Fruit fly (Drosophila melanogaster): ENCODE measurements around the gene Ada.

DNA sequence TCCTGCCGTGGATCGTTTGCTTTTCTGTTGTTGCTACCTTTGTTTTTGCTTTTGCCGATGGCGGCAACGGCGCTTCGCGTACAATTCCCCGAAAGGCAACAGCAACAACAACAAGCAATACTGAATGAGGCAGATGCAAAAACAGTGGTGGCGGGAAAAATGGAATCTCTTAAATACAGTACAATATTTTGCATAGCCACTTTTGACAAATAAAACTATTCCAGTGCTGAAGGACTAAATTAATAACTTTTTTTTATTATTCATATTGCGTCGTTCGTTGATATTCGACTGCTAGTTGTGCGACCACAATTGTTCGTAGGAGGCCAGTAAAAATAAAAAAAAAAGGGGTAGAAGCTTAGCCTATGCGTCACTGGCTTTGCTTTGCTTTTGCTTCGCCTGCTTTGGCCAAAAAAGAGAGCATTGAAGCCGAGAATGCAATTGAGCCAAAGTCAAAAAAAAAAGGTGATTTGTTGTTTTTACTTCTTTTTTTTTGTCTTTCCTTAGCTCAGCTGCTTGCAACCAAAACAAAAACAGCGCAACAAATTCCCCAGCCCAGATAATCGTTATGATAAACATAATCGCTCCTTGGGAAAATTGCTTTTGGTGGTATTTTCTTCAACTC, 33.1 kb upstream of the Ada start:
- no peak for TF ChIP-seq usp (GFP tag; optimal IDR thresholded peaks at IDR 0.05)
- no peak for TF ChIP-seq psq (optimal IDR thresholded peaks at IDR 0.05)
